Fruit fly (Drosophila melanogaster): ENCODE results near the gene CG1677.
A peak's percentile ranks its signal among the peaks of the same experiment; 100 is the strongest.

CG1677 gene

DNA sequence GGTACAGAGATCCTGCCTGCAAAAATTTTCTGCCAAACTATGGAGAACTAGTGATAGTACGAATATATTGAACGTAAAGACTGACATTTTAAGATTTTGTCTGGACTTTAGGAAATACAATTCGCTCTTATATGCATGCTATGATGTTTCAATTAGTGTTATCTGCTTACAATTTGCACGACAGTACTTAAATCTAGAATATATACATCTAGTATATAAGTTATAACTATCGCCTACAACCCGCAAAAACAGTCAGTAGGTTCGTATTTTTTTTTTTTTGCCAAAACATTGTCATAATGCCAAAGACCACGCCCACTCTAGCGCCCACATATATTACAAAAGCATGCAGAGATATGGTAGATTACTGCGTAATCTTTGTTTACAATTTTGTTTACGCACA is 73.5 kb downstream of the CG1677 start, which contains the start of gene CG42780:
Gene CG42780 (minus strand): TSS at position 101 of the 400 bp plus-strand sequence.
- TF ChIP-seq Dll (optimal IDR thresholded peaks at IDR 0.05) (no peak), usp (GFP tag; optimal IDR thresholded peaks at IDR 0.05) (no peak), psq (optimal IDR thresholded peaks at IDR 0.05) (no peak), CG8478 (optimal IDR thresholded peaks at IDR 0.05) (no peak), EcR (GFP tag; optimal IDR thresholded peaks at IDR 0.05) (no peak), pan (optimal IDR thresholded peaks at IDR 0.05) (no peak)

DNA sequence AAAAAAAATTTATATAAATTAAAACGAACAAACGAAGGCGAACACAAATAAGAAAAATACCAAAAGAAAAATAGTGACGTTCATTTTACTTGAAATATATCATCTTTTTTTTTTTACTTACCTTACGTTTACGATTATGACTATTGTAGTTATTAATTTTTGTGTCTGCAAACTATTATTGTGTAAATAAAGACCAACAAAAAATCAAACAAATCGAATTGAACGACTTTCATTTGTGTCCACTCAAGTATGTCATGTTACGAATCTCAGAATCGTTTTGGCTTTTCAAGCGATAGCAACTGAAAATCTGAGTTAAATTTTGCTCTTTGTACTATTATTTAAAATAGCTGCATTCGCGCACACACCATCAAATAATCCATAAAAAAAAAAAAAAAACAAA is 76.9 kb downstream of the CG1677 start, which contains the start of gene Acsf3:
Gene Acsf3 (plus strand): TSS at position 301 of the 400 bp plus-strand sequence.
- TF ChIP-seq psq (optimal IDR thresholded peaks at IDR 0.05) (no peak), CG8478 (optimal IDR thresholded peaks at IDR 0.05) (no peak), usp (GFP tag; optimal IDR thresholded peaks at IDR 0.05) (no peak), EcR (GFP tag; optimal IDR thresholded peaks at IDR 0.05) (no peak), Dll (optimal IDR thresholded peaks at IDR 0.05) (no peak), pan (optimal IDR thresholded peaks at IDR 0.05) (no peak)

DNA sequence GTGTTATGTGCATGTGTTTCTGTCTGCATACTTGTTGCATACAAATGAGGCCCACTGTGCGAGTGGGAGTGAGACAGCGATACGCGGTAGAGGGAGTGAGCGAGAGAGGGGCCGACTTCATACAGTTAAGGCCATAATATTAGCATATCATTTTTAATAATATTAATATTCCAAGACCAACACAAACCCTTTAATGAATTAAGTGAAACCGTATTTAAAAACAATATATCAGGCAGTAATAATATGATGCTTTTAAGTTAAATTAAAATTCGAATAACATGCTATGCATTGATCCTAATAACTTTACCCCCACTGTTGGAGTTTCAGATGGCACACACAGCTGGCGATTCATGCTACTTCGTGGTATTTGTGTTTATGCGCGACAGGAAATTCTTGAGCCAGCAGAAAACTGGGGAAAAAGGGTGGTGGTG is 80.8 kb downstream of the CG1677 start:
- TF ChIP-seq Dll (optimal IDR thresholded peaks at IDR 0.05) (no peak), CG8478 (optimal IDR thresholded peaks at IDR 0.05) (peak; percentile 16)

DNA sequence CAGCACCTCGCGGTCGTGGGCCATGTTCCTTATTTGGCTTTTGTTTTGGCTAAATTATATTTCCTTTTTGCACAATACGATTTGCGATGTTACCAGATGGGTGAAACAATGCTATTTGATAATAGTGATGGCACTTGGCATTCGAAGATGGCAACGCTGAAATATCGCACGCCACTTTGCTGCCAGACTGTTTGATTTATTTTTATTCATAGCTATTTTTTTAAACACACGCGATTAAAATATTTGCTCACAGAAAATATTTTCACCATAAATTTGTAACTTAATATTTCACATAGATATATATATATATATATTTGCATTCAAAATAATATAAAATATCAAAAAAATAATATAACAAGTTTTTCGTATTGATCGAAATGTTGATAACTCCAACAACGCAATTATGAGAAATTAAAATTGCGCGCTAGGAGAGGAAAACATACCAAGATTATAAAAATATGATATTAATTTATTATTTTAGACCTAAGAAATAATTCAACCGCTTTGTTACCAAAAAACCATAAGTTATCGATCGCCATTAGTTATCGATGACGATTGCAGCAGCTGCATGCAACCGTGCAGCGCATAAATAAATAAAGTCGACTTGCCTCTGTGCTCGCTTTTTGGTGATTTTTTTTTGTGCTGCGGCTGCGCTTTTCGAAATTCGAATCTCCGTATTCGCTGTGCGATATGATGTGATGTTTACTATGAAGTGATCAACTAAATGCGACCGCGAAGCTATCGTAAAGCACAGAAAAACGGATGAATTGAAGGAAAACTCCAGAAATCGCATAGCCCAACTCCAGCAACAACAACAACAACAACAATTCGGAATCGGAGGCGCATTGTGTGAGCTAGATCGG is 81.7 kb downstream of the CG1677 start, which contains the start of the genes Atg5 and Dok:
Gene Atg5 (minus strand): TSS at position 122 of the 863 bp plus-strand sequence.
Gene Dok (plus strand): TSS at position 566 of the 863 bp plus-strand sequence.
- no peak for TF ChIP-seq CG8478 (optimal IDR thresholded peaks at IDR 0.05)
- no peak for TF ChIP-seq Dll (optimal IDR thresholded peaks at IDR 0.05)
- TF ChIP-seq EcR (GFP tag; optimal IDR thresholded peaks at IDR 0.05): no peak
- TF ChIP-seq usp (GFP tag; optimal IDR thresholded peaks at IDR 0.05): no peak
- TF ChIP-seq psq (optimal IDR thresholded peaks at IDR 0.05): no peak
- no peak for TF ChIP-seq pan (optimal IDR thresholded peaks at IDR 0.05)

DNA sequence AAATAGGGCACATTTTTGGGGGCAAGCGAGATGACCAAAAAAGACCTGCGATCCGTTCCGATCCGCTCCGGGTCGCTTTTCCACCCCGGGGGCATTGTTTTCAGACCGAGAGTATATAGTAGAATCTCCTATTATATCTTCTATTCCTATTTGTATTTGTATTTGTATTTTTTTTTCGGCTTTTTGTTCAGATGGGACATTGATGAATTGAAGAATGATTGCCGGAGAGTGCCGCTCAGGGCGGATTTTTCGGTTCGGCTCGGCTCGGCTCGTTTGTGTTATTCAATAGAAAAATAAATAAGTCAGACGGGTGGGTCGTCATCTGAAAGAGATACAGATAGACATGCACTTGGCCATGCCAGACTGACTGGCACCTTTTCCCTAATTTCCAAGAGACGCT is 83.8 kb downstream of the CG1677 start:
- no peak for TF ChIP-seq pan (optimal IDR thresholded peaks at IDR 0.05)
- no peak for TF ChIP-seq CG8478 (optimal IDR thresholded peaks at IDR 0.05)
- no peak for TF ChIP-seq usp (GFP tag; optimal IDR thresholded peaks at IDR 0.05)
- TF ChIP-seq EcR (GFP tag; optimal IDR thresholded peaks at IDR 0.05): no peak
- no peak for TF ChIP-seq psq (optimal IDR thresholded peaks at IDR 0.05)
- TF ChIP-seq Dll (optimal IDR thresholded peaks at IDR 0.05): no peak

DNA sequence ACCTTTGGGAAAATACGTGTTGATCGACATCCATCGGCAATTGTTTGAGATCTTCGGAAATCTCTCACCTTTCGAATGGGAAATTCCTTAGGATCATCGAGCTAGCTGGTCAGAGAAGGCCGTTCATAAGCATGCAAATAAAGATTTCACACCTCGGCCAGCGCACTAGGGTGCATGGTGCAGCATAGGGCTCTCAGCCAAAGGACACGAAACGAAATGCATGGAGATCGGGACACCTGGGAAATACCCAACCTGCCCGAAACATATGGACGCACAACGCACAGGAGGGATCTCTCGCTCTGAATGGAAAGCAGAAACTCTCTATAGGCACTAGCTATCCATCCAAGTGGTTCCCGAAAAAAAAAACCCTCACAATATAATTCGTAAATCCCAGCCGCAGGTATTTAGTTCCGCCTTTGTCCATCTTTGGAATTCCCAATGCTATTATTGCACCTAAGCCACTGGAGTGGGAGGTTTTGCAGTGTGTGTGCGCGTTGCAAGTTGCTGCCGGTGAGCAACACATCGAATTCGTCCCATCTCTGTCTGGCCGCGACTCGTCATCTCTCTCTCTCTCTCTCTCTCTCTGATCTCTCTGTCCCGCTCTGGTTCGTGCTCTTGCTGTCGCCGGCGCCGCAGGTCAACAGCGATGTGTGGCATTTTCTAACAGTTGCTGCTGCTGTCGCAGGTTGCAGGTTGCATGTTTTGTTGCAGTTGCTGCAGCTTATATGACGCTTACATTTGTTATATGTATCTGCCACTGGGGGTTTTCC is 85.0 kb downstream of the CG1677 start:
- TF ChIP-seq CG8478 (optimal IDR thresholded peaks at IDR 0.05) (peak; percentile 22), usp (GFP tag; optimal IDR thresholded peaks at IDR 0.05) (no peak)

DNA sequence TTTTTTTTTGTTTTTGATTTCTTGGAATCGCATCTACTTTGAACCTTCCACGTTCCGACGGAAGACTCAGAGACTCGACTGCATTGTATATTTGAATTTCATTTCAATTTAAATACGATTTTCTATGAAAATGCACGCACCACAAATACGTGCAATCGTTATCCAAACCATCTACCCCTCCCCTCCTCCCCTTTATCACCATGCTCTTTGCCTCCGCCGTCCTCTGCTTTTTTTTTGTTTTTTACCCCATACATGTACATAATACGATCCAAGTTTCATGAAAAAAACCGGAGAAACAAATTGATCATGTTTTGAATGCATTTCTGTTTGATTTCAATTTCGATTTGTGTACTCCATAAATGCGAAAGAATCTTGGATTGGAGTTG is 85.9 kb downstream of the CG1677 start:
- no peak for TF ChIP-seq CG8478 (optimal IDR thresholded peaks at IDR 0.05)
- no peak for TF ChIP-seq pan (optimal IDR thresholded peaks at IDR 0.05)
- no peak for TF ChIP-seq usp (GFP tag; optimal IDR thresholded peaks at IDR 0.05)
- TF ChIP-seq Dll (optimal IDR thresholded peaks at IDR 0.05): no peak
- TF ChIP-seq psq (optimal IDR thresholded peaks at IDR 0.05): no peak
- no peak for TF ChIP-seq EcR (GFP tag; optimal IDR thresholded peaks at IDR 0.05)

DNA sequence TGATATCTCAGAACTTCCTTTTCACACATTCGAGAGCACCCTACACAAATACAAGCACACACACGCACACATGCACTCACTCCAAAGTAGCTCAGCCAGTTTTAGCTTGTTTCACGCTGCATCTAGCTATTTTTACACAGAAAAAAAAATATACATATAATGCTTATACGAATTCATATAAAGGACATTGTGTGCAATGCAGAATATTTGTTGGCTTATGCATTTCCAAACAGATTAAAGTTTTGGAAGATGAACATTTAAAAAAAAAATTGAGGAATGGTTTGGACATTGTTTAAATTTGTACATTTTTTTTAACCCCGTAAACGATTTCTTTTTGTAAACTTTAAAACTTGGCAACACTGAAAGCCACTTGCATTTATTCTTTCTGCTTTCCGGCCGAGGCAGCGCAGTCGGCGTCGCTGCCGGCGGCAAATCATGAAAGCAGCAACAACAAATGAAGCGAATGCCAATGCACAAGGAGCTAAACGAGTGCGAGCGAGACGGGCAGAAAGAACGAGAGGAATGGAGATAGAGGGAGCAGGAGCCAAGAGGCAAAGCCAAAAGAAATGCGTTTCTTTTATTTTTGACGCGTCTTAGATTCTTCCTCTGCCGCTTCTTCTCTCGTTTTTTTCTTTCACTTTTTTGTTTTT is 86.4 kb downstream of the CG1677 start:
- no peak for TF ChIP-seq psq (optimal IDR thresholded peaks at IDR 0.05)
- TF ChIP-seq pan (optimal IDR thresholded peaks at IDR 0.05): no peak
- TF ChIP-seq EcR (GFP tag; optimal IDR thresholded peaks at IDR 0.05): no peak
- no peak for TF ChIP-seq Dll (optimal IDR thresholded peaks at IDR 0.05)
- no peak for TF ChIP-seq CG8478 (optimal IDR thresholded peaks at IDR 0.05)
- no peak for TF ChIP-seq usp (GFP tag; optimal IDR thresholded peaks at IDR 0.05)

DNA sequence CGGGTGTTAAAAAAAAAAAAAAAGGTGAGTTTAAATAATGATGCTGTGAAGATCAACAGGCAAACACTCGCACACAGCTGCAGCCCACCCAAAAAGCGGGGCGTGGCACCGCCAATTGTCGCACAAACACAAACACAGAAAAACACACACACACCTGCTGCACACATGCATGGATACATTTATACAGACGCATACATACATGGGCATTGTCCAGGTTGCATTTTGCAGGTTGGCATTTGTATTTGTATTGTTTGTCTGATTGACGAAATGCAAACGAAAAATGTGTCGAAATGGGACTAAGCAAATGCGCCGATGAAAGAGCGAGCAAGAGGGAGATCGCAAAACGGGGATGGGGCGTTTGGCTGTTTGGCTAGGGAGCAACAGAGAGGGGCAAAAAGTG is 87.1 kb downstream of the CG1677 start:
- TF ChIP-seq psq (optimal IDR thresholded peaks at IDR 0.05) (no peak), CG8478 (optimal IDR thresholded peaks at IDR 0.05) (no peak), EcR (GFP tag; optimal IDR thresholded peaks at IDR 0.05) (no peak), usp (GFP tag; optimal IDR thresholded peaks at IDR 0.05) (no peak), Dll (optimal IDR thresholded peaks at IDR 0.05) (no peak), pan (optimal IDR thresholded peaks at IDR 0.05) (no peak)

DNA sequence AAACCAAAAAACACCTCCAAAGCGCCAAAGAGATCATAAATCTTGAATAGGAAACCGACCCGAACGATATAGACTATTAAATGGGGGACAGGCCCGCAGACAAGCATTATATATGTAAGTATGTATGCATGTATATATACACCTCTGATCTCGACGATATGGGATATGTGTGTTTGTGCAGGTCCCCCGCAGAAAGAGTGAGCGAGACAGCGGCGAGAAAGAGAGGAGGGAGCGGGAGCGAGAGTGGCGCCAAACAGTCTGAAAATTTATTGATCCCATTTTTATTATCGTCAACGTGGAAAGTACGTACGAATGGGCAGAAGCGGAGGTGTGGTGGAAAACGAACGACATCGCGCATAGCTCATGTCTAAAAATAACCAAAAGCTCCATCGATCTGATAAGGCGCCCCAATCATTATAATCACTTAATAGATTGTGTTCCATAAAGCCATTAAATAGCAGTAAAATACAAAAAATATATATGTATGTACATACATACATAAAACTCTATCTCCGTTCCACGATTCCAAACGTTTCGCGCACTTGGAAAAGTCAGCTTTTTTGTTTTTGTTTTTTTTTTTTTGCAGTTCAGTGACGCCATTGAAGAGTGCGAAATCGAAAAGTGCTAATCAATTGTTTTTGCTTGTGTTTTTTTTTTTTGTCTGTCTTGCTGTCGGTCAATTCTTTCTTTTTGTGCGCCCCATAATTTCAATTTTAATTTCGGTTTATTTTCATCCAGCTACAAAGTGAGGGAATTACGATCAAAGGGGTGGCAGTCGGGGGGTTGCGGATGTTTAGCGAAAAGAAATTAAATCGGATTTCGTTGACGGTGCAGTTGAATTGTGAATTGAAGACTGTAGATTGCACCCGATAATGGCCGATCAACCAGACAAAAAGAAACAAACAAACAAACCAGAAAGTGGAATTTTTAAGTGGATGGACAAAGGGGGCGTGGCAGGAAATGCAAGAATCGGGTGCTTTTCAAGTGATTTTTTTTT is 88.1 kb downstream of the CG1677 start:
- TF ChIP-seq psq (optimal IDR thresholded peaks at IDR 0.05) (no peak), CG8478 (optimal IDR thresholded peaks at IDR 0.05) (no peak), usp (GFP tag; optimal IDR thresholded peaks at IDR 0.05) (no peak), EcR (GFP tag; optimal IDR thresholded peaks at IDR 0.05) (no peak), Dll (optimal IDR thresholded peaks at IDR 0.05) (no peak), pan (optimal IDR thresholded peaks at IDR 0.05) (no peak)

Data from whole organism.